Worm (Caenorhabditis elegans): Measurements from ENCODE around the gene srh-250.

Gene srh-250

ce11 chrII:3852654-3853053, 25.8 kb upstream of the srh-250 start, which contains the start of gene nhr-257:
nhr-257 (plus strand) TSS chrII:3852954.
- TF ChIP-seq pes-1 (GFP tag; IDR thresholded peaks at IDR 0.05) (no peak), flt-1 (GFP tag; IDR thresholded peaks at IDR 0.05) (no peak), aly-1 (tag; optimal IDR thresholded peaks at IDR 0.05) (no peak), hnd-1 (tag; optimal IDR thresholded peaks at IDR 0.05) (no peak), sea-1 (GFP tag; conservative IDR thresholded peaks at IDR 0.05) (no peak), ceh-36 (tag; optimal IDR thresholded peaks at IDR 0.05) (no peak), B0310.2 (tag; optimal IDR thresholded peaks at IDR 0.05) (no peak), ama-1 (optimal IDR thresholded peaks at IDR 0.05) (no peak), tra-4 (tag; optimal IDR thresholded peaks at IDR 0.05) (no peak), ceh-13 (GFP tag; optimal IDR thresholded peaks at IDR 0.05) (no peak), ets-7 (tag; optimal IDR thresholded peaks at IDR 0.05) (no peak)

DNA sequence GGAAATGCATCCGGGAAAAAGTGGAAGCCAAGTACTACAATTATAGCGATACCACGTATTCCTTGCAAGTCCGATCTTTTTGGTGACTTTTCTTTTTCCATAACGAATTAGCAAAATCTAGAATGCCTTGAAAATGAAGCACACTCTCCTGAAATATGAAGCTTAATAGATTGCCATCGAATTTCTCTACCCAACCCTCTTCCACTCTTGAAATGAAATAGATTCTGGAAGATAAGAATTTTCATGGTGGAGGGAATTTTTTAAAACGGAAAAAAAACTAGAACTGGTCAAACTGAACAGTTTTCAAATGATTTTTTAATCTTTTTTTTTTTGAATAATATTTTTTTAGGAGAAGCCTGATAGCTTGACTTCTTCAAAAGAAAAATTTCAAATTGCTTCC, 17.6 kb upstream of the srh-250 start, which contains the start of gene oac-11:
oac-11 (minus strand) TSS at position 101 of the 400 bp plus-strand sequence.
- no peak for TF ChIP-seq tra-4 (tag; optimal IDR thresholded peaks at IDR 0.05)
- TF ChIP-seq sea-1 (GFP tag; conservative IDR thresholded peaks at IDR 0.05), result no peak
- TF ChIP-seq ceh-13 (GFP tag; optimal IDR thresholded peaks at IDR 0.05), result no peak
- no peak for TF ChIP-seq ceh-36 (tag; optimal IDR thresholded peaks at IDR 0.05)
- TF ChIP-seq pes-1 (GFP tag; IDR thresholded peaks at IDR 0.05), result no peak
- no peak for TF ChIP-seq hmg-4 (GFP tag; optimal IDR thresholded peaks at IDR 0.05)
- no peak for TF ChIP-seq tbx-11 (GFP tag; IDR thresholded peaks at IDR 0.05)
- TF ChIP-seq hnd-1 (tag; optimal IDR thresholded peaks at IDR 0.05), result no peak
- TF ChIP-seq aly-1 (tag; optimal IDR thresholded peaks at IDR 0.05), result no peak
- no peak for TF ChIP-seq scrt-1 (GFP tag; IDR thresholded peaks at IDR 0.05)
- TF ChIP-seq hmbx-1 (tag; optimal IDR thresholded peaks at IDR 0.05), result no peak
- TF ChIP-seq tbx-37 (GFP tag; conservative IDR thresholded peaks at IDR 0.05), result no peak
- no peak for TF ChIP-seq flt-1 (GFP tag; IDR thresholded peaks at IDR 0.05)
- no peak for TF ChIP-seq ets-7 (tag; optimal IDR thresholded peaks at IDR 0.05)
- TF ChIP-seq F13C5.2 (tag; optimal IDR thresholded peaks at IDR 0.05), result no peak
- no peak for TF ChIP-seq ama-1 (optimal IDR thresholded peaks at IDR 0.05)

ce11 chrII:3862053-3862452, 16.4 kb upstream of the srh-250 start:
- no peak for TF ChIP-seq ets-7 (tag; optimal IDR thresholded peaks at IDR 0.05)
- TF ChIP-seq ceh-13 (GFP tag; optimal IDR thresholded peaks at IDR 0.05), result no peak
- TF ChIP-seq aly-1 (tag; optimal IDR thresholded peaks at IDR 0.05), result no peak
- no peak for TF ChIP-seq tbx-37 (GFP tag; conservative IDR thresholded peaks at IDR 0.05)
- TF ChIP-seq sea-1 (GFP tag; conservative IDR thresholded peaks at IDR 0.05), result no peak

DNA sequence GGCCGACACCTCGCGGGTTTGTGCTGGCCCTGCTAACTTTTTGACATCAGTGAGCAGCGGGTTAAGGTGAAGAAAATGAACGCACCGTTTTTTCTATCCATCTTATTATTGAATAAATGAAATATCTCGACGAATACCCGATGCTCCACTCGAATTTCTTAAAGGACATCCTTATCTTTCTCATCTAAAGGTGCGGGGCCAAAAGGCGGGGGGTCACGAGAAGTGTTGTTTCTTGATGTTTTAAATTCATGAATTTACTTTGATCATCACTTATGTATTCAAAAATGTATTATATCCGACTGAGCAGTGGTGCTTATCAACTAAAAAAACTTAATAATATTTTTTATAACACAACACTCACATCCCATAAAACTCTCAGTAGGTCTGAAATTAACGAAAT, 13.8 kb upstream of the srh-250 start, which contains the start of gene nhr-261:
nhr-261 (minus strand) TSS at position 101 of the 400 bp plus-strand sequence.
- no peak for TF ChIP-seq ama-1 (optimal IDR thresholded peaks at IDR 0.05)
- TF ChIP-seq tbx-37 (GFP tag; conservative IDR thresholded peaks at IDR 0.05), result no peak
- no peak for TF ChIP-seq ceh-13 (GFP tag; optimal IDR thresholded peaks at IDR 0.05)
- TF ChIP-seq ceh-36 (tag; optimal IDR thresholded peaks at IDR 0.05), result no peak
- no peak for TF ChIP-seq aly-1 (tag; optimal IDR thresholded peaks at IDR 0.05)
- no peak for TF ChIP-seq flt-1 (GFP tag; IDR thresholded peaks at IDR 0.05)
- TF ChIP-seq F13C5.2 (tag; optimal IDR thresholded peaks at IDR 0.05), result no peak
- TF ChIP-seq hmg-4 (GFP tag; optimal IDR thresholded peaks at IDR 0.05), result no peak
- TF ChIP-seq hnd-1 (tag; optimal IDR thresholded peaks at IDR 0.05), result no peak

DNA sequence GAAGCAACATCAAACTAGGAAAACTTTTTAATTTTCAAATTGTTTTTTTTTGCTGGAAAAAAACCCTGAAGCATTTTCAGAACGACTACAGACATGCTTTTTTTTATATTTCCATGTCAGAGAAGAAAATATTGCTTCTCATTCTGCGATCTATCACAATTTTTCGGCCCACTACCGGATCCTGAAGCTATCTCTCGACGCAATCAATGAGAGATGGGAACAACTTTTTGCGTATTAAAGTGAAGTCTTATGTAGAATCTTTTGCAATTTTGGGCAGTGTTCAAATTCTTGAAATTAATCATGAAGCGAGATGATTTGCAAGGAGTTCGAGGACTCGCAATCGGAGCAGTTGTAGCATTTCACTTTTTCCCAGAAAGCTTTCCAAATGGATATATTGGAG, 8.8 kb upstream of the srh-250 start, which contains the start of gene oac-10:
oac-10 (plus strand) TSS at position 301 of the 400 bp plus-strand sequence.
- TF ChIP-seq hmg-4 (GFP tag; optimal IDR thresholded peaks at IDR 0.05) (no peak), ceh-13 (GFP tag; optimal IDR thresholded peaks at IDR 0.05) (no peak), ceh-36 (tag; optimal IDR thresholded peaks at IDR 0.05) (no peak), F13C5.2 (tag; optimal IDR thresholded peaks at IDR 0.05) (no peak), ets-7 (tag; optimal IDR thresholded peaks at IDR 0.05) (no peak), pes-1 (GFP tag; IDR thresholded peaks at IDR 0.05) (no peak), hnd-1 (tag; optimal IDR thresholded peaks at IDR 0.05) (no peak), tbx-37 (GFP tag; conservative IDR thresholded peaks at IDR 0.05) (no peak), aly-1 (tag; optimal IDR thresholded peaks at IDR 0.05) (no peak), ama-1 (optimal IDR thresholded peaks at IDR 0.05) (no peak), B0310.2 (tag; optimal IDR thresholded peaks at IDR 0.05) (no peak), scrt-1 (GFP tag; IDR thresholded peaks at IDR 0.05) (no peak), flt-1 (GFP tag; IDR thresholded peaks at IDR 0.05) (no peak), tra-4 (tag; optimal IDR thresholded peaks at IDR 0.05) (no peak), hmbx-1 (tag; optimal IDR thresholded peaks at IDR 0.05) (no peak), tbx-11 (GFP tag; IDR thresholded peaks at IDR 0.05) (no peak), sea-1 (GFP tag; conservative IDR thresholded peaks at IDR 0.05) (no peak)

DNA sequence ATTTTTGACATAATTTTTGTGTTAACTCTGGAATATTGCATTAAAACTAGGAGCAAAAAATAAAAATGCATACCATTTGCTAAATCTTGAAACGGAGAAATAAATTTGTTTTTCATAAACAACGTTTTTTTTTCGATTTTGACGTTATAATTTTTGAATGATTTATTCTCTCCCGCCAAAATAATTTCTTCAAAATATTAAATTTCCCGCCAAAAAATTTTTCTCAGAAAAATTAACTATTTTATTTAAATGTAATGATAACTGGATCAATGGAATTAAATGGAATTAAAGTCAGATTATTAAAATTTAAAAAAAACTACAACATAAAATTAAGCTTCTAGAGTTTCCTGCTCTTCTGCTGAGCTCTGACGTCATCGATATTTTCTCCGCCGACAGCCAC, 1.3 kb upstream of the srh-250 start, which contains the start of gene nep-3:
nep-3 (minus strand) TSS at position 101 of the 400 bp plus-strand sequence.
- TF ChIP-seq aly-1 (tag; optimal IDR thresholded peaks at IDR 0.05) (no peak), B0310.2 (tag; optimal IDR thresholded peaks at IDR 0.05) (no peak), pes-1 (GFP tag; IDR thresholded peaks at IDR 0.05) (no peak), tbx-11 (GFP tag; IDR thresholded peaks at IDR 0.05) (no peak), tra-4 (tag; optimal IDR thresholded peaks at IDR 0.05) (no peak), hnd-1 (tag; optimal IDR thresholded peaks at IDR 0.05) (no peak), ceh-36 (tag; optimal IDR thresholded peaks at IDR 0.05) (no peak), F13C5.2 (tag; optimal IDR thresholded peaks at IDR 0.05) (no peak), scrt-1 (GFP tag; IDR thresholded peaks at IDR 0.05) (no peak), hmbx-1 (tag; optimal IDR thresholded peaks at IDR 0.05) (no peak), tbx-37 (GFP tag; conservative IDR thresholded peaks at IDR 0.05) (no peak)

DNA sequence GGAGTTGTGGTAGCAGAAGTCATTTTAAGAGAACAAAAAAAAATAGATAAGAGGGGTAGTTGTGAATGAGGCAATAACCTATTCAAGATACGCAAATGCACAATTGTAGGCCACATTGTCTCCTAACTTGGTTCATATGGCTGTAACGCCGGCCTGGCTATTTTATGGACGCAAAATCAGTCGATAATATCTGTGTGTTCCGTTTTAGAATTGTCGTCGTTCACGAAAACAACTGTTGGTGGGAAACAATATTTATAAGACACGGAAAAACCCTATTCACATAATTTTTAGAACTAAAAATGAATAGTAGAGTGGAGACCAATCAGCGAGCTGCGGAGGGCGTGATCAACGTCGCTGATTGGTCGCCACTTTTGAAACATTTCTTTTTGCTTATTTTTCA, 556 bp upstream of the srh-250 start, which contains the start of gene sdz-7:
sdz-7 (minus strand) TSS at position 101 of the 400 bp plus-strand sequence.
- TF ChIP-seq ceh-13 (GFP tag; optimal IDR thresholded peaks at IDR 0.05) (no peak), F13C5.2 (tag; optimal IDR thresholded peaks at IDR 0.05) (no peak), hmg-4 (GFP tag; optimal IDR thresholded peaks at IDR 0.05) (no peak), scrt-1 (GFP tag; IDR thresholded peaks at IDR 0.05) (no peak), sea-1 (GFP tag; conservative IDR thresholded peaks at IDR 0.05) (no peak), B0310.2 (tag; optimal IDR thresholded peaks at IDR 0.05) (no peak), flt-1 (GFP tag; IDR thresholded peaks at IDR 0.05) (no peak), ets-7 (tag; optimal IDR thresholded peaks at IDR 0.05) (no peak), hmbx-1 (tag; optimal IDR thresholded peaks at IDR 0.05) (no peak), ama-1 (optimal IDR thresholded peaks at IDR 0.05) (no peak), tra-4 (tag; optimal IDR thresholded peaks at IDR 0.05) (no peak), tbx-37 (GFP tag; conservative IDR thresholded peaks at IDR 0.05) (no peak), hnd-1 (tag; optimal IDR thresholded peaks at IDR 0.05) (no peak), aly-1 (tag; optimal IDR thresholded peaks at IDR 0.05) (no peak), ceh-36 (tag; optimal IDR thresholded peaks at IDR 0.05) (no peak), tbx-11 (GFP tag; IDR thresholded peaks at IDR 0.05) (no peak), pes-1 (GFP tag; IDR thresholded peaks at IDR 0.05) (no peak)

All from whole organism, early embryonic.